Worm (Caenorhabditis elegans) whole organism, L3 larva: Measurements from ENCODE around the gene gcy-15.
A peak's percentile ranks its signal among the peaks of the same experiment; 100 is the strongest.
"Not testable (repeated sequence)": the region's sequence is repeated elsewhere in the genome, so short reads cannot be mapped to it uniquely, and the experiment has no call there.

Source experiments
- aly-2 ChIP-seq: fragments of 150-350 bp; optimal IDR thresholded peaks from 2 replicates; lab custom pipeline; 2014; ENCODE audit warnings: missing biosample characterization, missing genetic modification characterization
- ama-1 ChIP-seq: fragments of 150-350 bp; optimal IDR thresholded peaks from 2 replicates; lab custom pipeline; 2018
- ceh-28 ChIP-seq: fragments of 150-350 bp; optimal IDR thresholded peaks from 2 replicates; lab custom pipeline; 2014; ENCODE audit warnings: missing biosample characterization, missing genetic modification reagents, missing genetic modification characterization
- ceh-82 ChIP-seq: fragments of 150-350 bp; optimal IDR thresholded peaks from 2 replicates; lab custom pipeline; 2014; ENCODE audit warnings: missing biosample characterization, missing genetic modification characterization
- daf-12 ChIP-seq: fragments of 150-350 bp; optimal IDR thresholded peaks from 2 replicates; lab custom pipeline; 2014; ENCODE audit warnings: missing biosample characterization, missing genetic modification reagents, missing genetic modification characterization
- elt-2 ChIP-seq: sonication (generic microtip); optimal IDR thresholded peaks from 2 replicates; lab custom pipeline; 2016; ENCODE audit warnings: missing genetic modification reagents, mild to moderate bottlenecking, missing genetic modification characterization, missing compliant biosample characterization
- elt-3 ChIP-seq, 3 experiments: fragments of 150-350 bp in 1 of 3; sonication (generic microtip) in 2 of 3; optimal IDR thresholded peaks; 2 replicates in 2 of 3; 4 replicates in 1 of 3; lab custom pipeline; 2014 to 2017; ENCODE audit warnings: missing biosample characterization in 3 of 3, missing genetic modification characterization in 3 of 3
- fos-1 ChIP-seq: fragments of 150-350 bp; optimal IDR thresholded peaks from 2 replicates; lab custom pipeline; 2014; ENCODE audit warnings: missing biosample characterization, missing genetic modification characterization
- hmg-11 ChIP-seq: sonication (generic microtip); optimal IDR thresholded peaks from 2 replicates; lab custom pipeline; 2016; ENCODE audit warnings: missing genetic modification characterization, missing compliant biosample characterization
- lin-15B ChIP-seq: fragments of 150-350 bp; optimal IDR thresholded peaks from 2 replicates; lab custom pipeline; 2014; ENCODE audit warnings: missing biosample characterization, missing genetic modification characterization
- lin-39 ChIP-seq: fragments of 150-350 bp; optimal IDR thresholded peaks from 2 replicates; lab custom pipeline; 2018; ENCODE audit warnings: missing biosample characterization, missing genetic modification reagents, missing genetic modification characterization
- nhr-11 ChIP-seq: fragments of 150-350 bp; optimal IDR thresholded peaks from 2 replicates; lab custom pipeline; 2014; ENCODE audit warnings: missing biosample characterization, missing genetic modification characterization
- nhr-12 ChIP-seq: fragments of 150-350 bp; optimal IDR thresholded peaks from 2 replicates; lab custom pipeline; 2014; ENCODE audit warnings: missing biosample characterization, missing genetic modification characterization
- nhr-23 ChIP-seq: fragments of 150-350 bp; optimal IDR thresholded peaks from 2 replicates; lab custom pipeline; 2014; ENCODE audit warnings: missing biosample characterization, missing genetic modification reagents, missing genetic modification characterization
- nhr-237 ChIP-seq: fragments of 150-350 bp; optimal IDR thresholded peaks from 2 replicates; lab custom pipeline; 2014; ENCODE audit warnings: missing biosample characterization, missing genetic modification characterization
- nhr-25 ChIP-seq: sonication (generic microtip); optimal IDR thresholded peaks from 2 replicates; lab custom pipeline; 2017; ENCODE audit warnings: missing biosample characterization, missing genetic modification characterization
- nhr-28 ChIP-seq: fragments of 150-350 bp; optimal IDR thresholded peaks from 2 replicates; lab custom pipeline; 2014; ENCODE audit warnings: missing biosample characterization, missing genetic modification characterization
- nhr-43 ChIP-seq: sonication (generic microtip); optimal IDR thresholded peaks from 2 replicates; lab custom pipeline; 2016; ENCODE audit warnings: mild to moderate bottlenecking, missing genetic modification characterization, missing compliant biosample characterization; ENCODE audit not compliant: poor library complexity, severe bottlenecking
- nhr-67 ChIP-seq: fragments of 150-350 bp; optimal IDR thresholded peaks from 2 replicates; lab custom pipeline; 2014; ENCODE audit warnings: missing biosample characterization, missing genetic modification characterization
- nhr-76 ChIP-seq: fragments of 150-350 bp; sonication (generic microtip); optimal IDR thresholded peaks from 5 replicates; lab custom pipeline; 2014; ENCODE audit warnings: missing biosample characterization, missing genetic modification characterization
- nhr-77 ChIP-seq: fragments of 150-350 bp; optimal IDR thresholded peaks from 2 replicates; lab custom pipeline; 2014; ENCODE audit warnings: missing biosample characterization, missing genetic modification characterization
- pha-4 ChIP-seq: fragments of 150-350 bp; optimal IDR thresholded peaks from 2 replicates; lab custom pipeline; 2014; ENCODE audit warnings: missing biosample characterization, missing genetic modification reagents, missing genetic modification characterization
- pqm-1 ChIP-seq: fragments of 150-350 bp; optimal IDR thresholded peaks from 2 replicates; lab custom pipeline; 2017; ENCODE audit warnings: missing biosample characterization, missing genetic modification characterization, inconsistent platforms
- sea-2 ChIP-seq: fragments of 150-350 bp; sonication (generic microtip); optimal IDR thresholded peaks from 4 replicates; lab custom pipeline; 2014; ENCODE audit warnings: missing biosample characterization, missing genetic modification reagents, missing genetic modification characterization
- skn-1 ChIP-seq: fragments of 150-350 bp; optimal IDR thresholded peaks from 2 replicates; lab custom pipeline; 2014; ENCODE audit warnings: missing biosample characterization, missing genetic modification characterization
- unc-62 ChIP-seq: fragments of 150-350 bp; sonication (generic microtip); optimal IDR thresholded peaks from 4 replicates; lab custom pipeline; 2014; ENCODE audit warnings: missing biosample characterization, missing genetic modification reagents, missing genetic modification characterization
- ztf-11 ChIP-seq: fragments of 150-350 bp; optimal IDR thresholded peaks from 2 replicates; lab custom pipeline; 2014; ENCODE audit warnings: missing biosample characterization, missing genetic modification characterization
- ztf-4 ChIP-seq: fragments of 150-350 bp; optimal IDR thresholded peaks from 2 replicates; lab custom pipeline; 2014; ENCODE audit warnings: missing biosample characterization, missing genetic modification characterization

gcy-15 gene

DNA sequence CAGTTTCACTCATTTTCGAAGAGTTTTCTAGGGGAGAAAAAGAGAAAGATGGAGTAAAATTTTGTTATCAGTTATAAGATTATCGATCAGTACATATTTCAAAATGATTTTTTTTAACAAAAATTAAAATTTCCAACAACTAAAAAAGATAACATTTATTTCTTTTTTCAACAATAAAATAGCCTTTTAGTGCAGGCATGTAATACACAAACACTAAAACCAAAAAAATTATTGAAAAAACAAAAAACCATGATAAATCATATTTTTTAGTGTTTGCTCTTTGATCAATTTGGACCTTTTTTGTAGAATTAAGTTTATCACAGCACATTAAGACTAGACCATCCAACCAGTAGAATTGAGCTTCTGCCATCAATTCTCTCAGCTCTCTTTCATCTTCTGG is 27.8 kb upstream of the gcy-15 start, which contains the start of gene ZC239.15:
ZC239.15 (minus strand) TSS at position 101 of the 400 bp plus-strand sequence.
- TF ChIP-seq elt-3 (tag; optimal IDR thresholded peaks at IDR 0.05; lab: Kevin White, UChicago) (no peak), elt-2 (peak; percentile 20), nhr-25 (tag; lab: Kevin White, UChicago) (no peak), ama-1 (lab: Kevin White, UChicago) (no peak), nhr-43 (tag; lab: Kevin White, UChicago) (no peak)

DNA sequence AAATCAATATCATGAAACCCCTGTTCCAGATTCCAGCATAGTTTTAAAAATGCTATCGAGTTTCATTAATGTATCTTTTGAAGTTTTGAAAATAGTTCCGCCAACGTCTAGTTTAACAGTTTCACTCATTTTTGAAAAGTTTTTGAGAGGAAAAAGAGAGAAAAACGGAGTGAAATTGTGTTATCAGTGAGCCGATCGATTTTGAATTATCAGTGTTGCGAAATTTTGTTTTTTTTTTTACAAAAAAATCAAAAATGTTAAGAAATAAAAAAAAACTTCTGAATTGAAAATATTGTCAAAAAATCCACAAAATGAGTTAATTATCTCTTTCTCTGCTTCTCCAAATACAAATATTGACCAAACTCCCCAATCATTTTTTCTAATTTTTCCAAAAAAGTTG is 25.8 kb upstream of the gcy-15 start, which contains the start of gene ZC239.13:
ZC239.13 (minus strand) TSS at position 154 of the 400 bp plus-strand sequence.
- peak; percentile 39 for TF ChIP-seq elt-2
- no peak for TF ChIP-seq nhr-25 (tag; lab: Kevin White, UChicago)

DNA sequence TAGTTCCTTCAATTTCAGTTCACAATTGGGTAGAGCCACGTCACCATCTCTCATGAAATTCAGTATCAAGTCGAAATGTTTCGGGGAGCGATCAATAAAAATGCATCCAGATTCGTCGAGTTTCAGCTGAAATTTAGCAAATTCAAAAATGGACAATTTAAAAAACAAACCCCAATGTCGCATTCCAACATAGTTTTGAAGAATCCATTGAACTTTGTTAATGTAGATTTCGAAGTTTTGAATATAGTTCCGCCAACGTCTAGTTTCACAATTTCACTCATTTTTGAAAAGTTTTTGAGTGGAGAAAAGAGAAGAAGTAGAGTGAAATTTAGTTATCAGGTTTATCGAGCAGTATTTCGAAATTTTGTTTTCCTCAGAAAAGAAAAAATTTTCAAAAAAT is 24.9 kb upstream of the gcy-15 start, which contains the start of gene ZC239.14:
ZC239.14 (minus strand) TSS at position 305 of the 400 bp plus-strand sequence.
- TF ChIP-seq pha-4 (tag; lab: Kevin White, UChicago) (no peak), ztf-4 (tag; lab: Kevin White, UChicago) (no peak), nhr-77 (tag; lab: Kevin White, UChicago) (no peak), unc-62 (GFP tag; lab: Kevin White, UChicago) (no peak), hmg-11 (tag; lab: Kevin White, UChicago) (no peak), elt-2 (no peak), fos-1 (tag; lab: Kevin White, UChicago) (no peak), daf-12 (tag; lab: Kevin White, UChicago) (no peak), aly-2 (tag; lab: Kevin White, UChicago) (no peak), nhr-237 (tag; lab: Kevin White, UChicago) (no peak), nhr-43 (tag; lab: Kevin White, UChicago) (no peak), lin-15B (tag; lab: Kevin White, UChicago) (no peak), ceh-28 (tag; lab: Kevin White, UChicago) (no peak), skn-1 (no peak), elt-3 (tag; optimal IDR thresholded peaks at IDR 0.05; lab: Kevin White, UChicago) (no peak)

DNA sequence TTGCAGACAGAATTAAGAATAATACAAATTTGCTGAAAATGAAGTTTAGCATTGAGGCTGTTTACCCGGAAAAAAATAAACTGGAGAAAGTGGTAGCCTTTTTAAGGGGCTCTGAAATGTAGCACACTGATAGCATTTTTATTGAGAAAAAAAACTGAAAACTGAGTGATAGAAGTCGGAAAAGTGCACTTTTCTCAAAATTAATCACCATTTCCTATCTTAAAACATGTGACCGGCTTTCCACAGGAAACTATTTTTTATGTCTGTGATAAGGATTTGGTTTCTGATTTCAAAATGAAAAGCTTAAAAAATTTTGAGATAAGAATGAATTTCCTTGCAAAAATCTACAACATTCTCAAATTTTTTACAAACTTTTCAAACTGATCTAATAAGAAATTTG is 23.9 kb upstream of the gcy-15 start, which contains the start of gene ZC239.22:
ZC239.22 (minus strand) TSS at position 101 of the 400 bp plus-strand sequence.
- TF ChIP-seq pha-4 (tag; lab: Kevin White, UChicago): no peak
- no peak for TF ChIP-seq nhr-28
- no peak for TF ChIP-seq lin-39 (tag; lab: Kevin White, UChicago)
- TF ChIP-seq nhr-12 (tag; lab: Kevin White, UChicago): no peak
- peak; percentile 15 for TF ChIP-seq elt-2
- TF ChIP-seq nhr-23 (tag; lab: Kevin White, UChicago): no peak
- TF ChIP-seq ztf-11 (tag; lab: Kevin White, UChicago): no peak
- TF ChIP-seq, all 47 proteins: peak for 1

DNA sequence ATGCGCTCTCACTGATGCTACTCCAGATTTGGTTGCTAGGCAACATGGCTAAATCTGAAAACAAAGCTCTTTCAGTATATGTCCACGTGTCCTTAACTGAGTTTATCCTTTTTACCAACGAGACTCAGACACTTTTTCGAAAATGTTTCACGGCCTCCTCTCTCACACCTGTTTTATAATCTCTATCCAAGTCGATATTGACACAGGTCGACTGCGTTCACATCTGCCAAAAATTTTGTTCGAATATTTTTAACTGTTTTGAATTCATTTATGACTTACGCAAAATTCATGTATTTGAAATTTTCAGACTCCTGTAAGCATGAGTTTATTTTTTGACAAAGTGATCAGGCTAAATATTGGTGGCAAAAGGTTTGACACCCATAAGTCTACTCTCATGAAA is 18.9 kb upstream of the gcy-15 start, which contains the start of gene ZC239.3:
ZC239.3 (plus strand) TSS at position 301 of the 400 bp plus-strand sequence.
- TF ChIP-seq sea-2 (GFP tag; lab: Kevin White, UChicago); nhr-25 (tag; lab: Kevin White, UChicago); ceh-28 (tag; lab: Kevin White, UChicago): not testable (repeated sequence)

DNA sequence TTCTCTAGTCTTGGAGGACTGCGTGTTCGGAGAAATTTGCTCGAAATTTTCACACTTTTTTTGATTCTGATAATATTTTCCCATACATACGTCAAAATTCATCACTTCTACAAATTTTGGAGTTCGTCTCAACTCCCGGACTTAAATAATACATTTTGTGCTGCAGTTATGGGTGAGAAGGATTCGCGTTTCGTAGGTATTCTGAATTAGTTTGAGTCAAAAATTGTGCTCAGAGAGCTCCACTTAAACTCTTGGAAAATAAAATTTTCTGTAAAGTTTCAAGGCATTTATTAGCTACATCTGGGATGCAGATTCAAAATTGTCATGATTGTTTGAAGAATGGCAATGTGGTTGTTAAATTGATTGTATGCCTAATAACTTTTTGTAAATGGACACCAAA is 17.0 kb upstream of the gcy-15 start, which contains the start of gene ZC239.4:
ZC239.4 (plus strand) TSS at position 301 of the 400 bp plus-strand sequence.
- TF ChIP-seq hmg-11 (tag; lab: Kevin White, UChicago): no peak

DNA sequence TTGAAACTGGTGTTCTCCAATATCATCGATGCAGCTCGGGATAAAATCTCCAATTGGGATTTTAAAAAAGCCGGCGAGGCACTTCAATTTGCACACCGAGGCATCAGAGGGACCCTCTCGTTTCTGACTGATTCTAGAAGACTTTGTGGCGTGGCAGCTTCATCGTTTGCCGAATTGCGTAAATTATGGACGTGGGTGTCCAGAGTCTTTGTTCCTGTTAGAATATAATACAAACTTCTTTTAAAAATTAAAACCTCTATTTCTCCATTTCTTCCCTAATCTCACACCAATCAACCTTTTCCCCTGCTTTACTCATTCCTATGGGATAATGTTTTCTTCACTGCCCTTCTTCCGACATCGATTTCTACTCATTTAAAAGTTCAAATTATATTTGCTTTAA is 13.5 kb upstream of the gcy-15 start, which contains the start of gene ZC239.5:
ZC239.5 (plus strand) TSS at position 301 of the 400 bp plus-strand sequence.
- no peak for TF ChIP-seq nhr-12 (tag; lab: Kevin White, UChicago)
- no peak for TF ChIP-seq ceh-82 (tag; lab: Kevin White, UChicago)
- TF ChIP-seq hmg-11 (tag; lab: Kevin White, UChicago): no peak
- no peak for TF ChIP-seq ama-1 (lab: Kevin White, UChicago)
- TF ChIP-seq pha-4 (tag; lab: Kevin White, UChicago): no peak
- TF ChIP-seq nhr-76 (tag; lab: Kevin White, UChicago): no peak
- no peak for TF ChIP-seq pqm-1 (tag; lab: Kevin White, UChicago)
- no peak for TF ChIP-seq skn-1
- TF ChIP-seq nhr-11: no peak
- no peak for TF ChIP-seq nhr-67 (tag; lab: Kevin White, UChicago)
- TF ChIP-seq unc-62 (GFP tag; lab: Kevin White, UChicago): no peak
- TF ChIP-seq, all 47 proteins: peak for 0
